Worm (Caenorhabditis elegans): Measurements from ENCODE around the gene D2024.5.

The D2024.5 gene

ce11 chrIV:7227072-7227471, 1.0 kb downstream of the D2024.5 start, which contains the start of gene R13A1.10:
TSS of gene R13A1.10 (minus strand) at chrIV:7227172.
- TF ChIP-seq ceh-9 (tag; optimal IDR thresholded peaks at IDR 0.05) (no peak), ref-2 (tag; optimal IDR thresholded peaks at IDR 0.05) (no peak), sdc-2 (tag; optimal IDR thresholded peaks at IDR 0.05) (no peak), dmd-4 (tag; optimal IDR thresholded peaks at IDR 0.05; ENCODE audit: borderline replicate concordance) (no peak), lim-6 (tag; optimal IDR thresholded peaks at IDR 0.05) (no peak), eyg-1 (tag; optimal IDR thresholded peaks at IDR 0.05) (no peak), sox-2 (GFP tag; IDR thresholded peaks at IDR 0.05) (no peak), ceh-6 (GFP tag; optimal IDR thresholded peaks at IDR 0.05) (no peak), gmeb-2 (tag; optimal IDR thresholded peaks at IDR 0.05) (no peak), T23F11.4 (GFP tag; optimal IDR thresholded peaks at IDR 0.05) (no peak), tbx-7 (tag; optimal IDR thresholded peaks at IDR 0.05) (no peak), dve-1 (tag; optimal IDR thresholded peaks at IDR 0.05) (no peak), hlh-6 (tag; optimal IDR thresholded peaks at IDR 0.05) (no peak), hlh-30 (tag; optimal IDR thresholded peaks at IDR 0.05; ENCODE audit: insufficient read depth) (no peak), pha-2 (tag; optimal IDR thresholded peaks at IDR 0.05) (no peak), ceh-24 (tag; optimal IDR thresholded peaks at IDR 0.05) (no peak), C08G9.2 (tag; optimal IDR thresholded peaks at IDR 0.05) (no peak), fkh-6 (tag; optimal IDR thresholded peaks at IDR 0.05) (no peak)

- no peak for TF ChIP-seq pax-1 (tag; optimal IDR thresholded peaks at IDR 0.05)
- TF ChIP-seq gmeb-2 (tag; optimal IDR thresholded peaks at IDR 0.05) = no peak
- peak; percentile 66 for TF ChIP-seq unc-42 (tag; optimal IDR thresholded peaks at IDR 0.05)
Measured at ce11 chrIV:7222088-7222487, 6.0 kb downstream of the D2024.5 start.

- TF ChIP-seq hlh-30 (tag; optimal IDR thresholded peaks at IDR 0.05; ENCODE audit: insufficient read depth) (no peak), nhr-232 (tag; optimal IDR thresholded peaks at IDR 0.05) (no peak), ceh-31 (tag; optimal IDR thresholded peaks at IDR 0.05) (no peak), tbx-7 (tag; optimal IDR thresholded peaks at IDR 0.05) (no peak), sox-2 (GFP tag; IDR thresholded peaks at IDR 0.05) (no peak), lin-11 (tag; optimal IDR thresholded peaks at IDR 0.05) (no peak), ceh-48 (tag; optimal IDR thresholded peaks at IDR 0.05) (no peak), ceh-45 (GFP tag; IDR thresholded peaks at IDR 0.05) (no peak), nhr-11 (tag; optimal IDR thresholded peaks at IDR 0.05) (no peak), ttx-3 (tag; optimal IDR thresholded peaks at IDR 0.05) (no peak)
Measured at ce11 chrIV:7219398-7220087, 8.6 kb downstream of the D2024.5 start, which contains the start of the genes glb-23 and R13A1.1. TSS of gene glb-23 (minus strand) at chrIV:7219498. TSS of gene R13A1.1 (plus strand) at chrIV:7220037.

- TF ChIP-seq mec-3 (tag; optimal IDR thresholded peaks at IDR 0.05; ENCODE audit: borderline replicate concordance) (no peak), lin-11 (tag; optimal IDR thresholded peaks at IDR 0.05) (no peak), ets-4 (tag; optimal IDR thresholded peaks at IDR 0.05) (no peak), pat-9 (tag; optimal IDR thresholded peaks at IDR 0.05) (no peak), npax-4 (tag; optimal IDR thresholded peaks at IDR 0.05) (no peak), ceh-31 (tag; optimal IDR thresholded peaks at IDR 0.05) (no peak), T23F11.4 (GFP tag; optimal IDR thresholded peaks at IDR 0.05) (no peak), hlh-13 (GFP tag; optimal IDR thresholded peaks at IDR 0.05) (no peak), ceh-24 (tag; optimal IDR thresholded peaks at IDR 0.05) (no peak)
Measured at ce11 chrIV:7216210-7216609, 11.9 kb downstream of the D2024.5 start.

- TF ChIP-seq ref-2 (tag; optimal IDR thresholded peaks at IDR 0.05) = no peak
- no peak for TF ChIP-seq unc-86 (tag; optimal IDR thresholded peaks at IDR 0.05)
- TF ChIP-seq ceh-48 (tag; optimal IDR thresholded peaks at IDR 0.05) = no peak
- no peak for TF ChIP-seq K02D7.2 (tag; optimal IDR thresholded peaks at IDR 0.05)
- no peak for TF ChIP-seq hlh-13 (GFP tag; optimal IDR thresholded peaks at IDR 0.05)
- no peak for TF ChIP-seq nhr-232 (tag; optimal IDR thresholded peaks at IDR 0.05)
- no peak for TF ChIP-seq sdc-2 (tag; optimal IDR thresholded peaks at IDR 0.05)
- TF ChIP-seq T23F11.4 (GFP tag; optimal IDR thresholded peaks at IDR 0.05) = no peak
- TF ChIP-seq pros-1 (tag; optimal IDR thresholded peaks at IDR 0.05) = no peak
- no peak for TF ChIP-seq C38D4.7 (GFP tag; optimal IDR thresholded peaks at IDR 0.05)
- no peak for TF ChIP-seq mec-3 (tag; optimal IDR thresholded peaks at IDR 0.05; ENCODE audit: borderline replicate concordance)
- no peak for TF ChIP-seq hlh-30 (tag; optimal IDR thresholded peaks at IDR 0.05; ENCODE audit: insufficient read depth)
- TF ChIP-seq odd-2 (tag; optimal IDR thresholded peaks at IDR 0.05) = no peak
- TF ChIP-seq ttx-3 (tag; optimal IDR thresholded peaks at IDR 0.05) = no peak
- no peak for TF ChIP-seq K09A11.1 (tag; optimal IDR thresholded peaks at IDR 0.05; ENCODE audit: insufficient read depth)
- no peak for TF ChIP-seq npax-4 (tag; optimal IDR thresholded peaks at IDR 0.05)
- no peak for TF ChIP-seq ets-4 (tag; optimal IDR thresholded peaks at IDR 0.05)
Measured at ce11 chrIV:7212769-7213168, 15.3 kb downstream of the D2024.5 start.
